Worm (Caenorhabditis elegans) whole organism, mixed stage, embryonic: Measurements from ENCODE around the gene C50E10.2.
A peak's percentile ranks its signal among the peaks of the same experiment; 100 is the strongest.

Source experiments
- M03D4.4 ChIP-seq: sonication (generic microtip); optimal IDR thresholded peaks from 2 replicates; lab custom pipeline; 2017; ENCODE audit warnings: mild to moderate bottlenecking, missing genetic modification characterization, missing compliant biosample characterization
- bed-3 ChIP-seq: fragments of 200-800 bp; sonication (Bioruptor generic); optimal IDR thresholded peaks from 3 replicates; lab custom pipeline; 2018; ENCODE audit warnings: mild to moderate bottlenecking, missing genetic modification characterization, moderate library complexity, missing compliant biosample characterization
- blmp-1 ChIP-seq: fragments of 150-350 bp; optimal IDR thresholded peaks from 2 replicates; lab custom pipeline; 2014; ENCODE audit warnings: missing biosample characterization, missing genetic modification characterization
- ceh-39 ChIP-seq: fragments of 150-350 bp; optimal IDR thresholded peaks from 2 replicates; lab custom pipeline; 2014; ENCODE audit warnings: missing biosample characterization, missing genetic modification characterization
- ceh-43 ChIP-seq: fragments of 200-800 bp; sonication (Bioruptor generic); optimal IDR thresholded peaks from 2 replicates; lab custom pipeline; 2018; ENCODE audit warnings: mild to moderate bottlenecking, missing genetic modification characterization, moderate library complexity, missing compliant biosample characterization
- ces-1 ChIP-seq: fragments of 150-350 bp; optimal IDR thresholded peaks from 2 replicates; lab custom pipeline; 2014; ENCODE audit warnings: missing biosample characterization, missing genetic modification reagents, missing genetic modification characterization
- cnd-1 ChIP-seq: fragments of 200-800 bp; sonication (Bioruptor generic); optimal IDR thresholded peaks from 2 replicates; lab custom pipeline; 2018; ENCODE audit warnings: mild to moderate bottlenecking, missing genetic modification characterization, missing compliant biosample characterization
- elt-1 ChIP-seq: sonication (generic microtip); optimal IDR thresholded peaks from 2 replicates; lab custom pipeline; 2017; ENCODE audit warnings: missing genetic modification characterization, mild to moderate bottlenecking, missing compliant biosample characterization, antibody characterized with exemption, moderate library complexity, borderline replicate concordance; ENCODE audit not compliant: insufficient read depth
- elt-3 ChIP-seq: fragments of 150-350 bp; optimal IDR thresholded peaks from 2 replicates; lab custom pipeline; 2014; ENCODE audit warnings: missing biosample characterization, missing genetic modification characterization
- flh-1 ChIP-seq: fragments of 200-800 bp; sonication (Bioruptor generic); optimal IDR thresholded peaks from 2 replicates; lab custom pipeline; 2018; ENCODE audit warnings: mild to moderate bottlenecking, missing genetic modification characterization, moderate library complexity, missing compliant biosample characterization
- ham-2 ChIP-seq: fragments of 200-800 bp; sonication (Bioruptor generic); optimal IDR thresholded peaks from 2 replicates; lab custom pipeline; 2018; ENCODE audit warnings: mild to moderate bottlenecking, missing genetic modification characterization, missing compliant biosample characterization
- hlh-1 ChIP-seq: fragments of 150-350 bp; optimal IDR thresholded peaks from 2 replicates; lab custom pipeline; 2014; ENCODE audit warnings: missing biosample characterization, missing genetic modification reagents, missing genetic modification characterization
- lin-13 ChIP-seq: fragments of 150-350 bp; optimal IDR thresholded peaks from 2 replicates; lab custom pipeline; 2014; ENCODE audit warnings: missing biosample characterization, missing genetic modification characterization
- lin-32 ChIP-seq: fragments of 200-800 bp; sonication (Bioruptor generic); optimal IDR thresholded peaks from 2 replicates; lab custom pipeline; 2018; ENCODE audit warnings: mild to moderate bottlenecking, missing genetic modification characterization, missing compliant biosample characterization
- lsy-2 ChIP-seq: fragments of 150-350 bp; optimal IDR thresholded peaks from 2 replicates; lab custom pipeline; 2014; ENCODE audit warnings: missing biosample characterization, missing genetic modification characterization
- mab-5 ChIP-seq: fragments of 150-350 bp; optimal IDR thresholded peaks from 2 replicates; lab custom pipeline; 2014; ENCODE audit warnings: missing biosample characterization, missing genetic modification characterization
- mep-1 ChIP-seq: fragments of 150-350 bp; optimal IDR thresholded peaks from 2 replicates; lab custom pipeline; 2017; ENCODE audit warnings: missing biosample characterization, missing genetic modification reagents, missing genetic modification characterization, inconsistent platforms
- mls-2 ChIP-seq: sonication (generic microtip); optimal IDR thresholded peaks from 2 replicates; lab custom pipeline; 2016; ENCODE audit warnings: mild to moderate bottlenecking, missing genetic modification characterization, moderate library complexity, missing compliant biosample characterization
- nhr-12 ChIP-seq: fragments of 150-350 bp; optimal IDR thresholded peaks from 2 replicates; lab custom pipeline; 2014; ENCODE audit warnings: missing biosample characterization, missing genetic modification characterization
- nhr-2 ChIP-seq: fragments of 150-350 bp; optimal IDR thresholded peaks from 2 replicates; lab custom pipeline; 2014; ENCODE audit warnings: missing biosample characterization, missing genetic modification characterization
- nhr-237 ChIP-seq: fragments of 150-350 bp; optimal IDR thresholded peaks from 2 replicates; lab custom pipeline; 2014; ENCODE audit warnings: missing biosample characterization, missing genetic modification characterization
- nhr-28 ChIP-seq: fragments of 150-350 bp; optimal IDR thresholded peaks from 2 replicates; lab custom pipeline; 2014; ENCODE audit warnings: missing biosample characterization, missing genetic modification characterization
- nhr-76 ChIP-seq: sonication (generic microtip); optimal IDR thresholded peaks from 2 replicates; lab custom pipeline; 2017; ENCODE audit warnings: missing biosample characterization, missing genetic modification characterization
- pha-4 ChIP-seq: fragments of 150-350 bp; optimal IDR thresholded peaks from 2 replicates; lab custom pipeline; 2018; ENCODE audit warnings: missing biosample characterization, missing genetic modification reagents, missing genetic modification characterization
- snpc-4 ChIP-seq: fragments of 150-350 bp; optimal IDR thresholded peaks from 2 replicates; lab custom pipeline; 2014; ENCODE audit warnings: missing biosample characterization, missing genetic modification characterization
- sptf-1 ChIP-seq: sonication (generic microtip); optimal IDR thresholded peaks from 2 replicates; lab custom pipeline; 2017; ENCODE audit warnings: mild to moderate bottlenecking, missing genetic modification characterization, moderate library complexity, missing compliant biosample characterization
- tbx-8 ChIP-seq: fragments of 200-800 bp; sonication (Bioruptor generic); optimal IDR thresholded peaks from 2 replicates; lab custom pipeline; 2018; ENCODE audit warnings: mild to moderate bottlenecking, missing genetic modification characterization, moderate library complexity, missing compliant biosample characterization
- unc-120 ChIP-seq: sonication (generic microtip); optimal IDR thresholded peaks from 2 replicates; lab custom pipeline; 2017; ENCODE audit warnings: missing genetic modification characterization, missing compliant biosample characterization; ENCODE audit not compliant: poor library complexity, severe bottlenecking
- unc-39 ChIP-seq: fragments of 150-350 bp; optimal IDR thresholded peaks from 2 replicates; lab custom pipeline; 2014; ENCODE audit warnings: missing biosample characterization, missing genetic modification characterization
- unc-62 ChIP-seq: fragments of 150-350 bp; optimal IDR thresholded peaks from 2 replicates; lab custom pipeline; 2014; ENCODE audit warnings: missing biosample characterization, missing genetic modification reagents, missing genetic modification characterization
- zip-8 ChIP-seq: fragments of 150-350 bp; optimal IDR thresholded peaks from 2 replicates; lab custom pipeline; 2014; ENCODE audit warnings: missing biosample characterization, missing genetic modification characterization
- ztf-11 ChIP-seq: fragments of 150-350 bp; optimal IDR thresholded peaks from 2 replicates; lab custom pipeline; 2014; ENCODE audit warnings: missing biosample characterization, missing genetic modification characterization

C50E10.2 gene

ce11 chrII:12289085-12289484 lies 20.4 kb downstream of the C50E10.2 start, which contains the start of gene Y57A10A.31:
Gene Y57A10A.31, plus strand, starts transcription at chrII:12289385.
- TF ChIP-seq lin-13 (tag; lab: Kevin White, UChicago), result no peak
- TF ChIP-seq, all 35 proteins: peak for 0

ce11 chrII:12284045-12284444 lies 25.5 kb downstream of the C50E10.2 start:
- TF ChIP-seq unc-120 (no peak), pha-4 (tag; lab: Kevin White, UChicago) (no peak), elt-1 (tag; lab: Kevin White, UChicago) (no peak), mab-5 (tag; lab: Kevin White, UChicago) (no peak), ham-2 (GFP tag; lab: Kevin White, UChicago) (no peak), elt-3 (tag; lab: Kevin White, UChicago) (no peak), mls-2 (tag; lab: Kevin White, UChicago) (no peak), nhr-2 (tag; lab: Kevin White, UChicago) (no peak), cnd-1 (tag; lab: Kevin White, UChicago) (no peak), M03D4.4 (no peak)

ce11 chrII:12280360-12280759 lies 29.2 kb downstream of the C50E10.2 start, which contains the start of gene ife-5:
Gene ife-5, plus strand, starts transcription at chrII:12280660.
- TF ChIP-seq lin-32 (GFP tag; lab: Kevin White, UChicago) (no peak), zip-8 (tag; lab: Kevin White, UChicago) (no peak), lin-13 (tag; lab: Kevin White, UChicago) (no peak), elt-3 (tag; lab: Kevin White, UChicago) (no peak), blmp-1 (tag; lab: Kevin White, UChicago) (no peak), flh-1 (no peak), bed-3 (no peak), ham-2 (GFP tag; lab: Kevin White, UChicago) (no peak), tbx-8 (GFP tag; lab: Kevin White, UChicago) (no peak), ceh-39 (tag; lab: Kevin White, UChicago) (no peak), unc-120 (no peak), nhr-237 (tag; lab: Kevin White, UChicago) (no peak), lsy-2 (no peak), sptf-1 (tag; lab: Kevin White, UChicago) (no peak), pha-4 (tag; lab: Kevin White, UChicago) (no peak), snpc-4 (tag; lab: Kevin White, UChicago) (no peak), nhr-76 (tag; lab: Kevin White, UChicago) (no peak), mab-5 (tag; lab: Kevin White, UChicago) (no peak), mls-2 (tag; lab: Kevin White, UChicago) (no peak), unc-39 (tag; lab: Kevin White, UChicago) (no peak)

- TF ChIP-seq ces-1 (GFP tag; lab: Kevin White, UChicago) (peak; percentile 67), pha-4 (tag; lab: Kevin White, UChicago) (no peak), mep-1 (no peak)
These were observed 30.3 kb downstream of the C50E10.2 start, which contains the start of the genes tric-1B.2 and Y57A10A.29 for ce11 chrII:12279259-12279658. Gene tric-1B.2, minus strand, starts transcription at chrII:12279387. Gene Y57A10A.29, plus strand, starts transcription at chrII:12279561.

- no peak for TF ChIP-seq nhr-12
- TF ChIP-seq M03D4.4, result no peak
- no peak for TF ChIP-seq elt-1 (tag; lab: Kevin White, UChicago)
- TF ChIP-seq, all 35 proteins: peak for 0
These were observed 30.9 kb downstream of the C50E10.2 start for ce11 chrII:12278602-12279001.

- TF ChIP-seq nhr-12, result no peak
- no peak for TF ChIP-seq lin-13 (tag; lab: Kevin White, UChicago)
- no peak for TF ChIP-seq cnd-1 (tag; lab: Kevin White, UChicago)
- TF ChIP-seq nhr-237 (tag; lab: Kevin White, UChicago), result no peak
- TF ChIP-seq hlh-1 (tag; lab: Kevin White, UChicago), result no peak
- no peak for TF ChIP-seq lsy-2
- no peak for TF ChIP-seq mls-2 (tag; lab: Kevin White, UChicago)
- TF ChIP-seq M03D4.4, result no peak
- TF ChIP-seq zip-8 (tag; lab: Kevin White, UChicago), result no peak
- no peak for TF ChIP-seq unc-62 (GFP tag; lab: Kevin White, UChicago)
- TF ChIP-seq blmp-1 (tag; lab: Kevin White, UChicago), result no peak
- TF ChIP-seq bed-3, result no peak
- TF ChIP-seq ztf-11 (tag; lab: Kevin White, UChicago), result no peak
- no peak for TF ChIP-seq ceh-39 (tag; lab: Kevin White, UChicago)
- TF ChIP-seq ceh-43, result no peak
- no peak for TF ChIP-seq nhr-28 (tag; lab: Kevin White, UChicago)
These were observed 34.6 kb downstream of the C50E10.2 start, which contains the start of gene Y57A10A.27 for ce11 chrII:12274944-12275343. Gene Y57A10A.27, minus strand, starts transcription at chrII:12275044.
